Fruit fly (Drosophila melanogaster) whole organism: Measurements from ENCODE around the gene hob.

Experiments
- CG8478 ChIP-seq: fragments of >200 bp; optimal IDR thresholded peaks from 2 replicates; lab custom pipeline; 2018; ENCODE audit warnings: inconsistent platforms
- EcR ChIP-seq, 2 experiments: fragments of >200 bp; optimal IDR thresholded peaks; 2 replicates each; lab custom pipeline; 2017; ENCODE audit warnings: missing biosample characterization in 2 of 2, missing genetic modification characterization in 2 of 2, missing genetic modification reagents in 2 of 2
- pan ChIP-seq: fragments of >200 bp; optimal IDR thresholded peaks from 2 replicates; lab custom pipeline; 2017

- TF ChIP-seq EcR (GFP tag; optimal IDR thresholded peaks at IDR 0.05; lab: Kevin White, UChicago) (no peak), pan (no peak), CG8478 (lab: Kevin White, UChicago) (no peak)
These were observed 30.9 kb upstream of the hob start for dm6 chr3L:3249664-3249996.
